Fruit fly (Drosophila melanogaster) whole organism, embryonic: ENCODE data around the gene Bem46.

Experiments used
- Atf6 ChIP-seq: fragments of 200-800 bp; sonication (Bioruptor generic); IDR thresholded peaks from 2 replicates; pipeline ENCODE4 v1.3.6; 2022; ENCODE audit warnings: missing biosample characterization, missing genetic modification characterization
- CG1024 ChIP-seq: fragments of 200-800 bp; sonication (Bioruptor generic); IDR thresholded peaks from 2 replicates; pipeline ENCODE4 v1.3.6; 2022; ENCODE audit warnings: missing biosample characterization, missing genetic modification characterization
- CG10321 ChIP-seq: fragments of 200-800 bp; sonication (Bioruptor generic); IDR thresholded peaks from 2 replicates; pipeline ENCODE4 v1.3.6; 2022; ENCODE audit warnings: missing biosample characterization, missing genetic modification characterization
- CG14050 ChIP-seq: fragments of 200-800 bp; sonication (Bioruptor generic); IDR thresholded peaks from 3 replicates; pipeline ENCODE4 v1.3.6; 2022; ENCODE audit warnings: missing biosample characterization, missing genetic modification characterization
- CG2120 ChIP-seq: fragments of 200-800 bp; sonication (Bioruptor generic); optimal IDR thresholded peaks from 3 replicates; lab custom pipeline; 2016; ENCODE audit warnings: missing biosample characterization, missing genetic modification characterization
- CG2875 ChIP-seq: fragments of 200-800 bp; sonication (Bioruptor generic); optimal IDR thresholded peaks from 2 replicates; lab custom pipeline; 2017; ENCODE audit warnings: missing biosample characterization, mild to moderate bottlenecking, missing genetic modification characterization, missing genetic modification reagents
- CG3065 ChIP-seq: fragments of 200-800 bp; sonication (Bioruptor generic); optimal IDR thresholded peaks from 2 replicates; lab custom pipeline; 2016; ENCODE audit warnings: missing biosample characterization, missing genetic modification characterization
- CG32772 ChIP-seq: fragments of 200-800 bp; sonication (Bioruptor generic); IDR thresholded peaks from 2 replicates; pipeline ENCODE4 v1.3.6; 2022; ENCODE audit warnings: missing biosample characterization, missing genetic modification characterization
- CG33213 ChIP-seq: fragments of 200-800 bp; sonication (Bioruptor generic); optimal IDR thresholded peaks from 3 replicates; lab custom pipeline; 2016; ENCODE audit warnings: missing biosample characterization, missing genetic modification characterization
- CG34422 ChIP-seq: fragments of 200-800 bp; sonication (Bioruptor generic); IDR thresholded peaks from 3 replicates; pipeline ENCODE4 v1.3.6; 2022; ENCODE audit warnings: missing biosample characterization, missing genetic modification characterization
- CG4328 ChIP-seq: fragments of 200-800 bp; sonication (Bioruptor generic); optimal IDR thresholded peaks from 3 replicates; lab custom pipeline; 2017; ENCODE audit warnings: missing biosample characterization, missing genetic modification reagents, missing genetic modification characterization
- CG6272 ChIP-seq: fragments of 200-800 bp; sonication (Bioruptor generic); IDR thresholded peaks from 2 replicates; pipeline ENCODE4 v1.3.6; 2022; ENCODE audit warnings: missing biosample characterization, missing genetic modification characterization
- CG7928 ChIP-seq: fragments of 200-800 bp; sonication (Bioruptor generic); optimal IDR thresholded peaks from 2 replicates; lab custom pipeline; 2017; ENCODE audit warnings: missing biosample characterization, mild to moderate bottlenecking, missing genetic modification characterization
- Camta ChIP-seq: fragments of 200-800 bp; sonication (Bioruptor generic); optimal IDR thresholded peaks from 2 replicates; lab custom pipeline; 2016; ENCODE audit warnings: missing biosample characterization, missing genetic modification characterization
- Chrac-16 ChIP-seq: fragments of 200-800 bp; sonication (Bioruptor generic); optimal IDR thresholded peaks from 3 replicates; lab custom pipeline; 2016; ENCODE audit warnings: missing biosample characterization, missing genetic modification characterization
- CkIIα-i1 ChIP-seq: fragments of 200-800 bp; sonication (Bioruptor generic); IDR thresholded peaks from 2 replicates; pipeline ENCODE4 v1.3.6; 2022; ENCODE audit warnings: missing biosample characterization, missing genetic modification characterization
- Deaf1 ChIP-seq: fragments of 200-800 bp; optimal IDR thresholded peaks from 3 replicates; lab custom pipeline; 2019; ENCODE audit warnings: missing biosample characterization, mild to moderate bottlenecking, missing genetic modification characterization, moderate library complexity
- Eip74EF ChIP-seq, 2 experiments: fragments of 200-800 bp in 1 of 2; fragments of >200 bp in 1 of 2; sonication (Bioruptor generic) in 1 of 2; optimal IDR thresholded peaks; 2 replicates each; lab custom pipeline; 2017 to 2019; ENCODE audit warnings: missing biosample characterization in 2 of 2, missing genetic modification characterization in 2 of 2, mild to moderate bottlenecking in 1 of 2, moderate library complexity in 1 of 2
- Ets97D ChIP-seq: fragments of 200-800 bp; sonication (Bioruptor generic); optimal IDR thresholded peaks from 3 replicates; lab custom pipeline; 2016; ENCODE audit warnings: missing biosample characterization, missing genetic modification characterization
- Fer1 ChIP-seq: fragments of 200-800 bp; sonication (Bioruptor generic); optimal IDR thresholded peaks from 2 replicates; lab custom pipeline; 2017; ENCODE audit warnings: missing biosample characterization, mild to moderate bottlenecking, missing genetic modification characterization
- Fer2 ChIP-seq: fragments of 200-800 bp; sonication (Bioruptor generic); optimal IDR thresholded peaks from 2 replicates; lab custom pipeline; 2018; ENCODE audit warnings: missing biosample characterization, mild to moderate bottlenecking, missing genetic modification characterization, moderate library complexity
- GATAe ChIP-seq: fragments of 200-800 bp; sonication (Bioruptor generic); conservative IDR thresholded peaks from 2 replicates; pipeline ENCODE4 v1.3.6; 2022; ENCODE audit warnings: missing biosample characterization, missing genetic modification characterization
- Hey ChIP-seq: fragments of 200-800 bp; sonication (Bioruptor generic); optimal IDR thresholded peaks from 3 replicates; lab custom pipeline; 2018; ENCODE audit warnings: missing biosample characterization, mild to moderate bottlenecking, missing genetic modification characterization
- Oaz ChIP-seq: fragments of 200-800 bp; sonication (Bioruptor generic); IDR thresholded peaks from 2 replicates; pipeline ENCODE4 v1.3.6; 2022; ENCODE audit warnings: missing biosample characterization, missing genetic modification characterization
- Trl ChIP-seq, 3 experiments: fragments of >200 bp in 2 of 3; fragments of 200-800 bp in 1 of 3; sonication (Bioruptor generic) in 1 of 3; optimal IDR thresholded peaks; 2 replicates in 1 of 3; 3 replicates in 2 of 3; lab custom pipeline; 2016 to 2017; ENCODE audit warnings: missing biosample characterization in 1 of 3, missing genetic modification characterization in 1 of 3
- Xbp1 ChIP-seq: fragments of 200-800 bp; sonication (Bioruptor generic); optimal IDR thresholded peaks from 3 replicates; lab custom pipeline; 2016; ENCODE audit warnings: missing biosample characterization, mild to moderate bottlenecking, missing genetic modification characterization
- abd-A ChIP-seq: fragments of 200-800 bp; sonication (Bioruptor generic); optimal IDR thresholded peaks from 3 replicates; lab custom pipeline; 2019; ENCODE audit warnings: missing biosample characterization, mild to moderate bottlenecking, missing genetic modification characterization, moderate library complexity
- bcd ChIP-seq: fragments of 200-800 bp; sonication (Bioruptor generic); optimal IDR thresholded peaks from 2 replicates; lab custom pipeline; 2017; ENCODE audit warnings: missing biosample characterization, mild to moderate bottlenecking, missing genetic modification characterization
- cad ChIP-seq: fragments of >200 bp; optimal IDR thresholded peaks from 2 replicates; lab custom pipeline; 2017; ENCODE audit warnings: missing biosample characterization, missing genetic modification characterization
- cg ChIP-seq: fragments of 200-800 bp; sonication (Bioruptor generic); optimal IDR thresholded peaks from 3 replicates; lab custom pipeline; 2019; ENCODE audit warnings: missing biosample characterization, mild to moderate bottlenecking, missing genetic modification characterization, moderate library complexity
- chn ChIP-seq: fragments of 200-800 bp; sonication (Bioruptor generic); optimal IDR thresholded peaks from 2 replicates; lab custom pipeline; 2016; ENCODE audit warnings: missing biosample characterization, missing genetic modification characterization
- danr ChIP-seq: fragments of 200-800 bp; sonication (Bioruptor generic); IDR thresholded peaks from 2 replicates; pipeline ENCODE4 v1.3.6; 2022; ENCODE audit warnings: missing biosample characterization, missing genetic modification characterization
- dpn ChIP-seq, 2 experiments: fragments of 200-800 bp; sonication (Bioruptor generic); optimal IDR thresholded peaks; 3 replicates each; lab custom pipeline; 2016; ENCODE audit warnings: missing biosample characterization in 2 of 2, missing genetic modification characterization in 2 of 2
- ems ChIP-seq: fragments of 200-800 bp; sonication (Bioruptor generic); optimal IDR thresholded peaks from 3 replicates; lab custom pipeline; 2016; ENCODE audit warnings: missing biosample characterization, missing genetic modification characterization
- en ChIP-seq: fragments of 200-800 bp; sonication (Bioruptor generic); optimal IDR thresholded peaks from 2 replicates; lab custom pipeline; 2016; ENCODE audit warnings: missing biosample characterization, missing genetic modification characterization
- fd3F ChIP-seq: fragments of 200-800 bp; sonication (Bioruptor generic); optimal IDR thresholded peaks from 2 replicates; lab custom pipeline; 2018; ENCODE audit warnings: missing biosample characterization, mild to moderate bottlenecking, missing genetic modification characterization, moderate library complexity
- fd96Cb ChIP-seq: fragments of 200-800 bp; sonication (Bioruptor generic); optimal IDR thresholded peaks from 2 replicates; lab custom pipeline; 2018; ENCODE audit warnings: missing biosample characterization, mild to moderate bottlenecking, missing genetic modification characterization, moderate library complexity
- gce ChIP-seq: fragments of 200-800 bp; sonication (Bioruptor generic); IDR thresholded peaks from 3 replicates; pipeline ENCODE4 v1.3.6; 2022; ENCODE audit warnings: missing biosample characterization, missing genetic modification characterization
- inv ChIP-seq: fragments of 200-800 bp; sonication (Bioruptor generic); IDR thresholded peaks from 2 replicates; pipeline ENCODE4 v1.3.6; 2022; ENCODE audit warnings: missing biosample characterization, missing genetic modification characterization; ENCODE audit not compliant: partially characterized antibody
- mirr ChIP-seq: fragments of 200-800 bp; sonication (Bioruptor generic); optimal IDR thresholded peaks from 3 replicates; lab custom pipeline; 2018; ENCODE audit warnings: missing biosample characterization, mild to moderate bottlenecking, missing genetic modification characterization
- oc ChIP-seq: fragments of 200-800 bp; sonication (Bioruptor generic); optimal IDR thresholded peaks from 2 replicates; lab custom pipeline; 2018; ENCODE audit warnings: missing biosample characterization, mild to moderate bottlenecking, missing genetic modification characterization, moderate library complexity
- ro ChIP-seq: fragments of 200-800 bp; sonication (Bioruptor generic); IDR thresholded peaks from 2 replicates; pipeline ENCODE4 v1.3.6; 2022; ENCODE audit warnings: missing biosample characterization, missing genetic modification characterization
- row ChIP-seq: fragments of 200-800 bp; sonication (Bioruptor generic); IDR thresholded peaks from 3 replicates; pipeline ENCODE4 v1.3.6; 2022; ENCODE audit warnings: missing biosample characterization, missing genetic modification characterization
- sc ChIP-seq, 3 experiments: fragments of >200 bp in 2 of 3; fragments of 200-800 bp in 1 of 3; sonication (Bioruptor generic) in 1 of 3; optimal IDR thresholded peaks; 2 replicates in 2 of 3; 3 replicates in 1 of 3; lab custom pipeline; 2017; ENCODE audit warnings: mild to moderate bottlenecking in 1 of 3, missing biosample characterization in 1 of 3, missing genetic modification characterization in 1 of 3, missing genetic modification reagents in 1 of 3
- sima ChIP-seq: fragments of 200-800 bp; sonication (Bioruptor generic); optimal IDR thresholded peaks from 2 replicates; lab custom pipeline; 2016; ENCODE audit warnings: missing biosample characterization, missing genetic modification characterization
- slp2 ChIP-seq: fragments of 200-800 bp; sonication (Bioruptor generic); optimal IDR thresholded peaks from 2 replicates; lab custom pipeline; 2016; ENCODE audit warnings: missing biosample characterization, missing genetic modification characterization
- tap ChIP-seq: fragments of 200-800 bp; optimal IDR thresholded peaks from 3 replicates; lab custom pipeline; 2019; ENCODE audit warnings: missing biosample characterization, mild to moderate bottlenecking, missing genetic modification characterization, moderate library complexity
- tio ChIP-seq: fragments of 200-800 bp; sonication (Bioruptor generic); optimal IDR thresholded peaks from 2 replicates; lab custom pipeline; 2017; ENCODE audit warnings: missing biosample characterization, missing genetic modification characterization, inconsistent platforms
- trem ChIP-seq: fragments of 200-800 bp; optimal IDR thresholded peaks from 3 replicates; lab custom pipeline; 2019; ENCODE audit warnings: missing biosample characterization, mild to moderate bottlenecking, missing genetic modification characterization, moderate library complexity
- trh ChIP-seq: fragments of 200-800 bp; sonication (Bioruptor generic); optimal IDR thresholded peaks from 2 replicates; lab custom pipeline; 2016; ENCODE audit warnings: missing biosample characterization, missing genetic modification characterization
- unc-4 ChIP-seq: fragments of 200-800 bp; sonication (Bioruptor generic); IDR thresholded peaks from 2 replicates; pipeline ENCODE4 v1.3.6; 2022; ENCODE audit warnings: missing biosample characterization, missing genetic modification characterization; ENCODE audit not compliant: partially characterized antibody

The Bem46 gene

DNA sequence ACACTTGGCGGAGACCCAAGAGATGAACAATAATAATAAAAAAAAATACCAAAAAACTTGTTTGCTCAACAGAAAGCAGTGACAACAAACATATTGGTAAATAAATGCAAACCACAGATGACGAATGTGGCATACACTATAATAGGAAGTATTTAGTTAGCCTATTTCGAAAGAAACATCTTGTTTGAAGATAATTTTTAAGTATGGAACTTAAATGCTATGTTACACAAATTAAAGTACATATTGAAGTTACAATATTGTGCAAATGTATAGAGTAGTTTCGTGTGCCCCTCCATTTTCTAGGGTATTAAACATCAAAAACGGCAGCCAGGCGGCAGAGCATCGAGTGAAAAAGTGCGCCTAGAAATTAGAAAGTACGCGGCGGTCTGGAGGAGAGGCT lies 15.5 kb downstream of the Bem46 start (continued):
- no peak for TF ChIP-seq cad (GFP tag; lab: Kevin White, UChicago)
- TF ChIP-seq CG10321 (GFP tag; lab: Robert Waterston, UW), result peak; percentile 19; the same call in 1 of the 2 replicates
- peak in 1 of 2 experiments; percentile 41 for TF ChIP-seq dpn (GFP tag; optimal IDR thresholded peaks at IDR 0.05; lab: Kevin White, UChicago)
- no peak for TF ChIP-seq unc-4 (GFP tag; lab: Robert Waterston, UW)
- TF ChIP-seq bcd (GFP tag; lab: Kevin White, UChicago), result peak; percentile 1
- peak; percentile 65 for TF ChIP-seq fd96Cb (tag; lab: Kevin White, UChicago)
- peak; percentile 70 for TF ChIP-seq CG2875
- TF ChIP-seq mirr, result no peak
- no peak for TF ChIP-seq abd-A (tag; lab: Kevin White, UChicago)
- no peak for TF ChIP-seq CG1024 (GFP tag; lab: Robert Waterston, UW)
- no peak for TF ChIP-seq Ets97D (GFP tag; lab: Kevin White, UChicago)
- TF ChIP-seq ems, result peak; percentile 14
- TF ChIP-seq Fer1 (GFP tag; lab: Kevin White, UChicago), result peak; percentile 8
- 0 out of 3 replicates have a peak, but pooled peaks have one; percentile 37 for TF ChIP-seq gce (GFP tag; lab: Robert Waterston, UW)
- TF ChIP-seq CG33213 (GFP tag; lab: Kevin White, UChicago), result no peak
- TF ChIP-seq tap, result no peak
- no peak for TF ChIP-seq GATAe (GFP tag; lab: Robert Waterston, UW)
- no peak for TF ChIP-seq chn (GFP tag; lab: Kevin White, UChicago)
- TF ChIP-seq row, result peak; percentile 51; the same call in 2 of the 3 replicates
- no peak for TF ChIP-seq sc (optimal IDR thresholded peaks at IDR 0.05; lab: Kevin White, UChicago)
- TF ChIP-seq sc (GFP tag; optimal IDR thresholded peaks at IDR 0.05; lab: Kevin White, UChicago), result peak; percentile 8
- no peak for TF ChIP-seq en (GFP tag; lab: Kevin White, UChicago)
- TF ChIP-seq Trl (optimal IDR thresholded peaks at IDR 0.05; lab: Kevin White, UChicago), result no peak
- TF ChIP-seq Trl (GFP tag; optimal IDR thresholded peaks at IDR 0.05; lab: Kevin White, UChicago), result no peak
- no peak for TF ChIP-seq CG2120 (GFP tag; lab: Kevin White, UChicago)
- no peak for TF ChIP-seq CG6272 (GFP tag; lab: Robert Waterston, UW)
- no peak for TF ChIP-seq Hey (tag; lab: Kevin White, UChicago)
- TF ChIP-seq CG14050 (GFP tag; lab: Robert Waterston, UW), result 0 out of 3 replicates have a peak, but pooled peaks have one; percentile 21
- peak; percentile 33 for TF ChIP-seq Xbp1 (GFP tag; lab: Kevin White, UChicago)
- TF ChIP-seq cg (GFP tag; lab: Kevin White, UChicago), result no peak
- TF ChIP-seq sima (GFP tag; lab: Kevin White, UChicago), result no peak
- no peak for TF ChIP-seq CG4328
- TF ChIP-seq CG3065, result no peak
- no peak for TF ChIP-seq CG7928 (GFP tag; lab: Kevin White, UChicago)
- peak; percentile 6 for TF ChIP-seq fd3F
- TF ChIP-seq CG34422 (GFP tag; lab: Robert Waterston, UW), result no peak
- TF ChIP-seq slp2 (GFP tag; lab: Kevin White, UChicago), result no peak
- TF ChIP-seq Chrac-16 (GFP tag; lab: Kevin White, UChicago), result no peak
- no peak for TF ChIP-seq trh (GFP tag; lab: Kevin White, UChicago)
- TF ChIP-seq oc (tag; lab: Kevin White, UChicago), result peak; percentile 62
- no peak for TF ChIP-seq ro (GFP tag; lab: Robert Waterston, UW)
- TF ChIP-seq CkIIα-i1, result no peak
- no peak for TF ChIP-seq danr (GFP tag; lab: Robert Waterston, UW)
- no peak for TF ChIP-seq Deaf1
- TF ChIP-seq Oaz (GFP tag; lab: Robert Waterston, UW), result no peak
- peak in 1 of 2 experiments; percentile 74 for TF ChIP-seq Eip74EF (GFP tag; optimal IDR thresholded peaks at IDR 0.05; lab: Kevin White, UChicago)
- peak; percentile 19 for TF ChIP-seq Camta (GFP tag; lab: Kevin White, UChicago)
- TF ChIP-seq Fer2 (tag; lab: Kevin White, UChicago), result no peak
- no peak for TF ChIP-seq inv
- TF ChIP-seq Atf6 (GFP tag; lab: Robert Waterston, UW), result no peak
- 0 out of 2 replicates have a peak, but pooled peaks have one; percentile 42 for TF ChIP-seq CG32772
- peak; percentile 15 for TF ChIP-seq trem
- TF ChIP-seq tio (GFP tag; lab: Kevin White, UChicago), result no peak
